Worm (Caenorhabditis elegans) whole organism, L2 larva: ENCODE results near the gene F40F11.3.

Source experiments
- C34F6.9 ChIP-seq: fragments of 150-350 bp; optimal IDR thresholded peaks from 2 replicates; lab custom pipeline; 2014; ENCODE audit warnings: missing biosample characterization, missing genetic modification characterization
- F13H6.1 ChIP-seq: sonication (generic microtip); optimal IDR thresholded peaks from 2 replicates; lab custom pipeline; 2016; ENCODE audit warnings: missing genetic modification characterization, missing compliant biosample characterization
- R02D3.7 ChIP-seq: fragments of 150-350 bp; optimal IDR thresholded peaks from 2 replicates; lab custom pipeline; 2014; ENCODE audit warnings: missing biosample characterization, missing genetic modification characterization
- Y55F3AM.14 ChIP-seq: fragments of 200-800 bp; sonication (Bioruptor generic); optimal IDR thresholded peaks from 2 replicates; lab custom pipeline; 2018; ENCODE audit warnings: mild to moderate bottlenecking, missing genetic modification characterization, missing compliant biosample characterization
- ZK546.5 ChIP-seq: sonication (generic microtip); optimal IDR thresholded peaks from 2 replicates; lab custom pipeline; 2017; ENCODE audit warnings: missing biosample characterization, missing genetic modification characterization
- ama-1 ChIP-seq: fragments of 150-350 bp; optimal IDR thresholded peaks from 2 replicates; lab custom pipeline; 2018; ENCODE audit warnings: inconsistent platforms
- blmp-1 ChIP-seq: sonication (generic microtip); optimal IDR thresholded peaks from 2 replicates; lab custom pipeline; 2017; ENCODE audit warnings: missing genetic modification characterization, mild to moderate bottlenecking, missing compliant biosample characterization, antibody characterized with exemption, moderate library complexity; ENCODE audit not compliant: insufficient read depth
- ceh-16 ChIP-seq: fragments of 150-350 bp; optimal IDR thresholded peaks from 2 replicates; lab custom pipeline; 2014; ENCODE audit warnings: missing biosample characterization, missing genetic modification characterization
- ceh-82 ChIP-seq: fragments of 150-350 bp; optimal IDR thresholded peaks from 2 replicates; lab custom pipeline; 2014; ENCODE audit warnings: missing biosample characterization, missing genetic modification characterization
- crh-2 ChIP-seq: sonication (generic microtip); optimal IDR thresholded peaks from 2 replicates; lab custom pipeline; 2017; ENCODE audit warnings: missing biosample characterization, missing genetic modification characterization
- dmd-4 ChIP-seq: sonication (generic microtip); optimal IDR thresholded peaks from 2 replicates; lab custom pipeline; 2017; ENCODE audit warnings: missing biosample characterization, missing genetic modification characterization
- egl-27 ChIP-seq: sonication (generic microtip); optimal IDR thresholded peaks from 3 replicates; lab custom pipeline; 2017; ENCODE audit warnings: missing biosample characterization, missing genetic modification reagents, missing genetic modification characterization
- elt-1 ChIP-seq: fragments of 150-350 bp; optimal IDR thresholded peaks from 2 replicates; lab custom pipeline; 2014; ENCODE audit warnings: missing biosample characterization, missing genetic modification characterization
- fos-1 ChIP-seq: fragments of 150-350 bp; optimal IDR thresholded peaks from 2 replicates; lab custom pipeline; 2014; ENCODE audit warnings: missing biosample characterization, missing genetic modification characterization
- gmeb-1 ChIP-seq: fragments of 150-350 bp; optimal IDR thresholded peaks from 2 replicates; lab custom pipeline; 2014; ENCODE audit warnings: missing biosample characterization, missing genetic modification characterization
- lin-13 ChIP-seq: fragments of 150-350 bp; optimal IDR thresholded peaks from 2 replicates; lab custom pipeline; 2014; ENCODE audit warnings: missing biosample characterization, missing genetic modification reagents, missing genetic modification characterization
- lsy-2 ChIP-seq, 2 experiments: fragments of 150-350 bp in 1 of 2; sonication (generic microtip) in 1 of 2; optimal IDR thresholded peaks; 2 replicates each; lab custom pipeline; 2014 to 2017; ENCODE audit warnings: missing biosample characterization in 2 of 2, missing genetic modification characterization in 2 of 2
- mab-5 ChIP-seq: fragments of 150-350 bp; optimal IDR thresholded peaks from 2 replicates; lab custom pipeline; 2014; ENCODE audit warnings: missing biosample characterization, missing genetic modification characterization
- mbf-1 ChIP-seq: sonication (generic microtip); optimal IDR thresholded peaks from 2 replicates; lab custom pipeline; 2017; ENCODE audit warnings: missing biosample characterization, missing genetic modification characterization
- mdl-1 ChIP-seq, 2 experiments: fragments of 150-350 bp in 1 of 2; sonication (generic microtip) in 1 of 2; optimal IDR thresholded peaks; 2 replicates each; lab custom pipeline; 2017; ENCODE audit warnings: missing biosample characterization in 2 of 2, missing genetic modification characterization in 2 of 2
- nhr-10 ChIP-seq: sonication (generic microtip); optimal IDR thresholded peaks from 2 replicates; lab custom pipeline; 2017; ENCODE audit warnings: missing biosample characterization, missing genetic modification characterization
- nhr-11 ChIP-seq: fragments of 150-350 bp; optimal IDR thresholded peaks from 2 replicates; lab custom pipeline; 2014; ENCODE audit warnings: missing biosample characterization, missing genetic modification characterization
- nhr-12 ChIP-seq: fragments of 150-350 bp; optimal IDR thresholded peaks from 2 replicates; lab custom pipeline; 2014; ENCODE audit warnings: missing biosample characterization, missing genetic modification characterization
- nhr-129 ChIP-seq: fragments of 150-350 bp; optimal IDR thresholded peaks from 2 replicates; lab custom pipeline; 2014; ENCODE audit warnings: missing biosample characterization, missing genetic modification characterization
- nhr-21 ChIP-seq: fragments of 150-350 bp; optimal IDR thresholded peaks from 2 replicates; lab custom pipeline; 2014; ENCODE audit warnings: missing biosample characterization, missing genetic modification characterization
- nhr-237 ChIP-seq: fragments of 150-350 bp; optimal IDR thresholded peaks from 2 replicates; lab custom pipeline; 2014; ENCODE audit warnings: missing biosample characterization, missing genetic modification characterization
- nhr-25 ChIP-seq: fragments of 150-350 bp; sonication (generic microtip); optimal IDR thresholded peaks from 3 replicates; lab custom pipeline; 2014; ENCODE audit warnings: missing biosample characterization, missing genetic modification characterization
- nhr-6 ChIP-seq: fragments of 150-350 bp; optimal IDR thresholded peaks from 2 replicates; lab custom pipeline; 2014; ENCODE audit warnings: missing biosample characterization, missing genetic modification characterization
- peb-1 ChIP-seq: fragments of 150-350 bp; optimal IDR thresholded peaks from 2 replicates; lab custom pipeline; 2014; ENCODE audit warnings: missing biosample characterization, missing genetic modification characterization
- sem-4 ChIP-seq: fragments of 150-350 bp; optimal IDR thresholded peaks from 2 replicates; lab custom pipeline; 2014; ENCODE audit warnings: missing biosample characterization, missing genetic modification reagents, missing genetic modification characterization
- skn-1 ChIP-seq: sonication (generic microtip); optimal IDR thresholded peaks from 2 replicates; lab custom pipeline; 2017; ENCODE audit warnings: missing biosample characterization, missing genetic modification characterization
- sma-9 ChIP-seq, 2 experiments: fragments of 150-350 bp in 1 of 2; sonication (generic microtip) in 1 of 2; optimal IDR thresholded peaks; 2 replicates each; lab custom pipeline; 2014 to 2016; ENCODE audit warnings: missing genetic modification characterization in 2 of 2, mild to moderate bottlenecking in 1 of 2, missing biosample characterization in 1 of 2, missing compliant biosample characterization in 1 of 2, missing genetic modification reagents in 1 of 2, moderate library complexity in 1 of 2
- snpc-4 ChIP-seq: fragments of 150-350 bp; optimal IDR thresholded peaks from 2 replicates; lab custom pipeline; 2014; ENCODE audit warnings: missing biosample characterization, missing genetic modification characterization
- unc-39 ChIP-seq: fragments of 150-350 bp; optimal IDR thresholded peaks from 2 replicates; lab custom pipeline; 2014; ENCODE audit warnings: missing biosample characterization, missing genetic modification characterization
- unc-55 ChIP-seq: fragments of 150-350 bp; sonication (generic microtip); optimal IDR thresholded peaks from 3 replicates; lab custom pipeline; 2014; ENCODE audit warnings: missing biosample characterization, missing genetic modification reagents, missing genetic modification characterization
- unc-62 ChIP-seq: fragments of 150-350 bp; optimal IDR thresholded peaks from 2 replicates; lab custom pipeline; 2014; ENCODE audit warnings: missing biosample characterization, missing genetic modification reagents, missing genetic modification characterization
- zag-1 ChIP-seq: fragments of 150-350 bp; optimal IDR thresholded peaks from 2 replicates; lab custom pipeline; 2014; ENCODE audit warnings: missing biosample characterization, missing genetic modification characterization
- ztf-1 ChIP-seq: fragments of 200-800 bp; sonication (Bioruptor generic); conservative IDR thresholded peaks from 2 replicates; pipeline ENCODE4 v1.3.6; 2022; ENCODE audit warnings: missing genetic modification characterization, missing compliant biosample characterization

Gene F40F11.3

DNA sequence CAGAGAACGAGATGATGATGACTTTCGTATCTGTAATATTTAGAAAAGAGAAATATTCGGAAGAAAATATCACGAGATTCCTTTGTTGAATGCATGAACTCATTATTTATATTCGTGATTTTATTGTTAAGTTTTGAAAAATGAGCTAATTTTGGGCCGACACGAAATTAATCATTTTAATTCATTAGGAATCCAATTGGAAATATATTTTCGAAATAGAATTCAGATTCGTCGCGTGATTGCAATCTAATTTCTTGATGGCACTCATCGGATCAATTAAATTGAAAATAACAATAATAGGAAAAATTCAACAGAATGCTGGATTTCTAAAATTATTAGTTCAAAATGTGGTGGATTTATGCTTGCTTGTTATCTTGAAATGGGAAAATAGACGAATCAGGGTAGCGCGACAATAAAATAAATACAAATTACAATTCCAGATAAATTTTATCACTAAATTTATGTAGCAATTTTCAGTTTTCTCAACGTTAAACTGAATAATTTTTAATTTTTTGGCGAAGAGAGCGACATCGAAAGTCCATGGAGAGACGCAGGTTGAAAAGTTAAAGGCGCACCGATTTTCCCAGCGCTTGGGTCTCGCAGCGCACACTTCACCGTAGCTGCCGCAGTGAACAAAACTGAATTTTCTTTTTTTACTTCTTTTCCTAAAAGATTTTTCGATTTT lies 8.1 kb upstream of the F40F11.3 start (continued):
- TF ChIP-seq Y55F3AM.14 (peak; percentile 21), unc-62 (no peak), zag-1 (tag; lab: Kevin White, UChicago) (no peak), lsy-2 (tag; optimal IDR thresholded peaks at IDR 0.05; lab: Kevin White, UChicago) (peak; percentile 57 to 94), nhr-6 (tag; lab: Kevin White, UChicago) (no peak)

DNA sequence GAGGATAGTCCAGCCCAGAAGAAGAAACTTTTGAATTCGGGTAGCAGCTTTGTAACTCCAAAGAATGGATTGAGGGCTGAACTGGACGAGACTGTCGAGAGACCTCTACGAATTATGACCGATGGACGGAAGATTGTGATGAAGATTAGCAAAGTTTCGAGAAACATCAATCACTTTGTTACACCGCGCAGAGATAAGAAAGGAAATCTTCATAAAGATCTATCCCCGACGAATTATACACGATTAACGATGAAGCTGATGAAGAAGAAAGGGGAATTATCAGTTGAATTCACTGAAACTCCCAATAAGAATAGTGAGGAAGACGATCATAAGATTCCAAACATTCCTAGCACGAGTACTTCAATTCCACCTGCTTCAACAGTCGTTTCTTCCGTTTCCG lies 5.9 kb upstream of the F40F11.3 start:
- TF ChIP-seq ceh-16 (tag; lab: Kevin White, UChicago), result peak; percentile 7
- no peak for TF ChIP-seq mdl-1 (tag; optimal IDR thresholded peaks at IDR 0.05; lab: Kevin White, UChicago)
- TF ChIP-seq snpc-4 (tag; lab: Kevin White, UChicago), result no peak
- TF ChIP-seq elt-1 (tag; lab: Kevin White, UChicago), result peak; percentile 47
- TF ChIP-seq nhr-25 (tag; lab: Kevin White, UChicago), result no peak
- TF ChIP-seq mbf-1, result no peak
- no peak for TF ChIP-seq lsy-2 (tag; optimal IDR thresholded peaks at IDR 0.05; lab: Kevin White, UChicago)
- no peak for TF ChIP-seq lin-13 (GFP tag; lab: Kevin White, UChicago)
- TF ChIP-seq, all 48 proteins: peak for 2

- no peak for TF ChIP-seq unc-39 (tag; lab: Kevin White, UChicago)
- TF ChIP-seq dmd-4 (tag; lab: Kevin White, UChicago), result no peak
- TF ChIP-seq Y55F3AM.14, result no peak
- TF ChIP-seq nhr-129 (tag; lab: Kevin White, UChicago), result no peak
- no peak for TF ChIP-seq C34F6.9 (tag; lab: Kevin White, UChicago)
- no peak for TF ChIP-seq ztf-1 (GFP tag; lab: Robert Waterston, UW)
- TF ChIP-seq mab-5 (tag; lab: Kevin White, UChicago), result no peak
- no peak for TF ChIP-seq nhr-21
- TF ChIP-seq nhr-10 (tag; lab: Kevin White, UChicago), result no peak
- no peak for TF ChIP-seq ceh-82 (tag; lab: Kevin White, UChicago)
- no peak for TF ChIP-seq elt-1 (tag; lab: Kevin White, UChicago)
- TF ChIP-seq lsy-2 (tag; optimal IDR thresholded peaks at IDR 0.05; lab: Kevin White, UChicago), result no peak
- no peak for TF ChIP-seq ZK546.5
- no peak for TF ChIP-seq peb-1 (tag; lab: Kevin White, UChicago)
Observed at ce11 chrIV:11597079-11597478, 3.3 kb upstream of the F40F11.3 start.

- TF ChIP-seq sma-9 (GFP tag; optimal IDR thresholded peaks at IDR 0.05; lab: Kevin White, UChicago) (peak; percentile 60), sma-9 (tag; optimal IDR thresholded peaks at IDR 0.05; lab: Kevin White, UChicago) (no peak), nhr-129 (tag; lab: Kevin White, UChicago) (peak; percentile 44), nhr-21 (peak; percentile 47), zag-1 (tag; lab: Kevin White, UChicago) (peak; percentile 25), skn-1 (tag; lab: Kevin White, UChicago) (no peak), egl-27 (tag; lab: Kevin White, UChicago) (no peak), nhr-237 (no peak), Y55F3AM.14 (peak; percentile 4), gmeb-1 (no peak), fos-1 (tag; lab: Kevin White, UChicago) (peak; percentile 23), nhr-11 (tag; lab: Kevin White, UChicago) (no peak), lin-13 (GFP tag; lab: Kevin White, UChicago) (peak; percentile 27), unc-62 (no peak), C34F6.9 (tag; lab: Kevin White, UChicago) (peak; percentile 48), ama-1 (peak; percentile 99), crh-2 (tag; lab: Kevin White, UChicago) (peak; percentile 76), R02D3.7 (tag; lab: Kevin White, UChicago) (no peak), unc-55 (GFP tag; lab: Kevin White, UChicago) (peak; percentile 34), nhr-12 (no peak), F13H6.1 (tag; lab: Kevin White, UChicago) (peak; percentile 63), lsy-2 (tag; optimal IDR thresholded peaks at IDR 0.05; lab: Kevin White, UChicago) (peak; percentile 29 to 59), ZK546.5 (no peak), unc-39 (tag; lab: Kevin White, UChicago) (no peak), snpc-4 (tag; lab: Kevin White, UChicago) (no peak), blmp-1 (tag; lab: Kevin White, UChicago) (peak; percentile 30), sem-4 (tag; lab: Kevin White, UChicago) (peak; percentile 61), mdl-1 (tag; optimal IDR thresholded peaks at IDR 0.05; lab: Kevin White, UChicago) (peak in 1 of 2 experiments; percentile 57)
Observed at ce11 chrIV:11594191-11594673, 429 bp upstream of the F40F11.3 start, which contains the start of gene mig-38. TSS of gene mig-38 (plus strand) at chrIV:11594244.
